Worm (Caenorhabditis elegans): ENCODE results near the gene srbc-56.

DNA sequence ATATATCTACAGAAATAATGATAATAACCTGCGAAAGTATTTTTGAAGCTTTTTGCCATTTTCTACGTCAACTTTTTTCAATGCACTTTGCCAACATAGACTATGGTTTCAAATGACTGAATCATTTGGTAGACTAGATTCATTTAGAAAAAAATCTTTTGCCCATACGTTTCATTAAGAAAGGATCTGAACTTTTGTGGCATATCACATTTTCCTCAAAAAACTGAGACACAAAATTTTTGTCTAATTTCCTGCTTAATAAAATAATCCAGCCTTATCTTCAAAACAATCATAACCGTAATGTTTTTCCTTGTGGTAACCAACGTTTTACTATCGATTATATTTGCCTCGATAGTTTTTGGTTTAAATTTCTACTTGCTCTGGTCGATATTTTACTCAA is 5.4 kb downstream of the srbc-56 start, which contains the start of gene srbc-51:
- TF ChIP-seq ama-1 (optimal IDR thresholded peaks at IDR 0.05) (no peak), mec-3 (tag; optimal IDR thresholded peaks at IDR 0.05; ENCODE audit: borderline replicate concordance) (no peak), F13H6.1 (tag; optimal IDR thresholded peaks at IDR 0.05) (no peak), npax-4 (tag; optimal IDR thresholded peaks at IDR 0.05) (no peak)

Data from whole organism, late embryonic.